Worm (Caenorhabditis elegans) whole organism, L4 larva: ENCODE measurements around the gene Y73F8A.36.

ENCODE experiments used
- lin-39 ChIP-seq: fragments of 150-350 bp; optimal IDR thresholded peaks from 2 replicates; lab custom pipeline; 2014; ENCODE audit warnings: missing biosample characterization, missing genetic modification reagents, missing genetic modification characterization
- pha-4 ChIP-seq, 2 experiments: fragments of 150-350 bp in 1 of 2; fragments of 200-800 bp in 1 of 2; sonication (Bioruptor generic) in 1 of 2; IDR thresholded peaks in 1 of 2; optimal IDR thresholded peaks in 1 of 2; 2 replicates each; pipeline versions ENCODE4 v1.3.6 to Lab custom; 2014 to 2022; ENCODE audit warnings: missing genetic modification characterization in 2 of 2, missing genetic modification reagents in 2 of 2, missing biosample characterization in 1 of 2, missing compliant biosample characterization in 1 of 2

DNA sequence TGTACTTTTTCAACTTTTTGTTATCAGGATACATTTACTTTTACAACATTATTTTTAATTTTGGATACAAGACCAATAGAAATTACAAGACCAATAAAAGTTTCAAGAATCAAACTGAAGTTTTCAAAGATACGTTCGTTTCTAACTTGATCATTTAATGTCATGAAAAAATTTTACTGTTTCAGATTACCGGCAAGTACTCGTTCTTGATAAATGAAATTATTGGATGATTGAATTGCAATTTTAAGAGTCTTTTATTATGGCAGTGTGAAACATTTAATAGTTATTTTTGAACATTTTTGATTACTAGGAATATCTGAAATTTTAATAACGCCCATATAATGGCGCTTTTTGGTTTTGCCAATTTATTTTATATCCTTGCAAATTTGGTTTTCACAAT, 39.1 kb upstream of the Y73F8A.36 start:
- TF ChIP-seq lin-39 (tag; lab: Kevin White, UChicago) (no peak), pha-4 (GFP tag; IDR thresholded peaks at IDR 0.05; lab: Robert Waterston, UW) (no peak), pha-4 (tag; optimal IDR thresholded peaks at IDR 0.05; lab: Kevin White, UChicago) (no peak)
